Worm (Caenorhabditis elegans) whole organism, mixed stage, embryonic: ENCODE data around the gene F41G4.13.

Experiments used
- lin-13 ChIP-seq: fragments of 150-350 bp; optimal IDR thresholded peaks from 2 replicates; lab custom pipeline; 2014; ENCODE audit warnings: missing biosample characterization, missing genetic modification characterization
- lsy-2 ChIP-seq: fragments of 150-350 bp; optimal IDR thresholded peaks from 2 replicates; lab custom pipeline; 2014; ENCODE audit warnings: missing biosample characterization, missing genetic modification characterization
- mep-1 ChIP-seq: fragments of 150-350 bp; optimal IDR thresholded peaks from 2 replicates; lab custom pipeline; 2017; ENCODE audit warnings: missing biosample characterization, missing genetic modification reagents, missing genetic modification characterization, inconsistent platforms
- nhr-237 ChIP-seq: fragments of 150-350 bp; optimal IDR thresholded peaks from 2 replicates; lab custom pipeline; 2014; ENCODE audit warnings: missing biosample characterization, missing genetic modification characterization
- nhr-28 ChIP-seq: fragments of 150-350 bp; optimal IDR thresholded peaks from 2 replicates; lab custom pipeline; 2014; ENCODE audit warnings: missing biosample characterization, missing genetic modification characterization
- pha-4 ChIP-seq: fragments of 150-350 bp; optimal IDR thresholded peaks from 2 replicates; lab custom pipeline; 2018; ENCODE audit warnings: missing biosample characterization, missing genetic modification reagents, missing genetic modification characterization
- snpc-4 ChIP-seq: fragments of 150-350 bp; optimal IDR thresholded peaks from 2 replicates; lab custom pipeline; 2014; ENCODE audit warnings: missing biosample characterization, missing genetic modification characterization
- unc-39 ChIP-seq: fragments of 150-350 bp; optimal IDR thresholded peaks from 2 replicates; lab custom pipeline; 2014; ENCODE audit warnings: missing biosample characterization, missing genetic modification characterization

DNA sequence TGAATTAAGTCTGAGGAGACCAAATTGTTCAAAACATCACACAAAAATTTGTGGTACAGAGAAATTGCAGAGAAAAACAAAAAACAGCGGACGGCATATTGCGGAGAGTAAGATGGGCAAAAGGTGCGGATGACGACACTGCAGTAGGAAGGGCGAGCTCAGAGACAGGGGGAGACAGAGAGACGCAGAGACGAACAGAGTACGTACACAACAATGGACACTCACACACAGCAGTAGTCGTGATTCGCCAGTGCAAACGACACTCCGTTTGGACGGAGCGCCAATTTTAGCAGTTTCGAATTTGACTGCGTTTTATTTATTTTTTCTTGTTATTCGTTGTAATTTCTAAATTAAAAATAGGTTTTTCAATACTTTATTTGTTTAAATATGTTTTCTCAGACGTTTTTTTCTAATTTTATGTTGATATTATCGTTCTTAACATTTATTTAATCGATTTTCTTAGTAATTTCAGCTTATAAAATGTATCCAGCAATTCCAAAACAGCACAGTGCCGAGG lies 37.9 kb upstream of the F41G4.13 start, which contains the start of gene T20F7.1:
- TF ChIP-seq mep-1: peak; percentile 51
- no peak for TF ChIP-seq unc-39
- peak; percentile 16 for TF ChIP-seq lsy-2 (tag; lab: Kevin White, UChicago)
- TF ChIP-seq lin-13 (tag; lab: Kevin White, UChicago): peak; percentile 54
- TF ChIP-seq pha-4: peak; percentile 76
- no peak for TF ChIP-seq snpc-4 (tag; lab: Kevin White, UChicago)
- TF ChIP-seq nhr-237 (tag; lab: Kevin White, UChicago): no peak
- TF ChIP-seq nhr-28 (tag; lab: Kevin White, UChicago): no peak
